Fruit fly (Drosophila melanogaster): ENCODE data around the gene AnxB11.

The AnxB11 gene

dm6 chrX:16384843-16385726 is 37.0 kb downstream of the AnxB11 start, which contains the start of the genes CG9992 and CG4239:
CG9992 (minus strand) TSS chrX:16384908.
CG4239 (plus strand) TSS chrX:16385278.
- TF ChIP-seq ttk (optimal IDR thresholded peaks at IDR 0.05), result no peak
- no peak for TF ChIP-seq Sin3A (optimal IDR thresholded peaks at IDR 0.05)
- TF ChIP-seq h (optimal IDR thresholded peaks at IDR 0.05), result no peak
- TF ChIP-seq Myc (optimal IDR thresholded peaks at IDR 0.05), result no peak
- no peak for TF ChIP-seq psq (optimal IDR thresholded peaks at IDR 0.05)
- TF ChIP-seq insv (optimal IDR thresholded peaks at IDR 0.05), result no peak

dm6 chrX:16383667-16384515 is 38.2 kb downstream of the AnxB11 start:
- TF ChIP-seq h (optimal IDR thresholded peaks at IDR 0.05) (no peak), Sin3A (optimal IDR thresholded peaks at IDR 0.05) (no peak), ttk (optimal IDR thresholded peaks at IDR 0.05) (no peak), insv (optimal IDR thresholded peaks at IDR 0.05) (no peak), psq (optimal IDR thresholded peaks at IDR 0.05) (no peak), Myc (optimal IDR thresholded peaks at IDR 0.05) (no peak)

- TF ChIP-seq Sin3A (optimal IDR thresholded peaks at IDR 0.05), result no peak
- TF ChIP-seq ttk (optimal IDR thresholded peaks at IDR 0.05), result no peak
- TF ChIP-seq psq (optimal IDR thresholded peaks at IDR 0.05), result no peak
- no peak for TF ChIP-seq insv (optimal IDR thresholded peaks at IDR 0.05)
- no peak for TF ChIP-seq Myc (optimal IDR thresholded peaks at IDR 0.05)
- no peak for TF ChIP-seq h (optimal IDR thresholded peaks at IDR 0.05)
These were observed 48.0 kb downstream of the AnxB11 start for dm6 chrX:16374059-16374458.

- TF ChIP-seq Sin3A (optimal IDR thresholded peaks at IDR 0.05), result no peak
- TF ChIP-seq h (optimal IDR thresholded peaks at IDR 0.05), result no peak
- no peak for TF ChIP-seq psq (optimal IDR thresholded peaks at IDR 0.05)
- TF ChIP-seq Myc (optimal IDR thresholded peaks at IDR 0.05), result no peak
- no peak for TF ChIP-seq ttk (optimal IDR thresholded peaks at IDR 0.05)
- TF ChIP-seq insv (optimal IDR thresholded peaks at IDR 0.05), result no peak
These were observed 48.5 kb downstream of the AnxB11 start for dm6 chrX:16373541-16373940.

dm6 chrX:16372492-16373350 is 49.3 kb downstream of the AnxB11 start, which contains the start of gene Fur2:
Fur2 (plus strand) TSS chrX:16373086.
- TF ChIP-seq psq (optimal IDR thresholded peaks at IDR 0.05), result no peak
- TF ChIP-seq Myc (optimal IDR thresholded peaks at IDR 0.05), result no peak
- no peak for TF ChIP-seq h (optimal IDR thresholded peaks at IDR 0.05)
- TF ChIP-seq ttk (optimal IDR thresholded peaks at IDR 0.05), result no peak
- TF ChIP-seq insv (optimal IDR thresholded peaks at IDR 0.05), result no peak
- no peak for TF ChIP-seq Sin3A (optimal IDR thresholded peaks at IDR 0.05)

dm6 chrX:16371923-16372322 is 50.1 kb downstream of the AnxB11 start:
- no peak for TF ChIP-seq insv (optimal IDR thresholded peaks at IDR 0.05)
- no peak for TF ChIP-seq Myc (optimal IDR thresholded peaks at IDR 0.05)
- no peak for TF ChIP-seq psq (optimal IDR thresholded peaks at IDR 0.05)
- no peak for TF ChIP-seq Sin3A (optimal IDR thresholded peaks at IDR 0.05)
- no peak for TF ChIP-seq ttk (optimal IDR thresholded peaks at IDR 0.05)

- no peak for TF ChIP-seq Sin3A (optimal IDR thresholded peaks at IDR 0.05)
- TF ChIP-seq ttk (optimal IDR thresholded peaks at IDR 0.05), result no peak
- no peak for TF ChIP-seq insv (optimal IDR thresholded peaks at IDR 0.05)
- TF ChIP-seq psq (optimal IDR thresholded peaks at IDR 0.05), result no peak
- no peak for TF ChIP-seq h (optimal IDR thresholded peaks at IDR 0.05)
- TF ChIP-seq Myc (optimal IDR thresholded peaks at IDR 0.05), result no peak
These were observed 53.5 kb downstream of the AnxB11 start for dm6 chrX:16368585-16368984.

Measured in Kc167 (cell line).